Fruit fly (Drosophila melanogaster) whole organism, embryonic: ENCODE data around the gene CG7182.

Experiments
- Asciz ChIP-seq: fragments of 200-800 bp; sonication (Bioruptor generic); optimal IDR thresholded peaks from 2 replicates; lab custom pipeline; 2017; ENCODE audit warnings: missing biosample characterization, mild to moderate bottlenecking, missing genetic modification characterization, missing genetic modification reagents
- C15 ChIP-seq: fragments of 200-800 bp; sonication (Bioruptor generic); IDR thresholded peaks from 3 replicates; pipeline ENCODE4 v1.3.6; 2022; ENCODE audit warnings: missing biosample characterization, missing genetic modification characterization
- CG10209 ChIP-seq: fragments of 200-800 bp; sonication (Bioruptor generic); optimal IDR thresholded peaks from 3 replicates; lab custom pipeline; 2017; ENCODE audit warnings: missing biosample characterization, mild to moderate bottlenecking, missing genetic modification characterization, missing genetic modification reagents
- CG10321 ChIP-seq: fragments of 200-800 bp; sonication (Bioruptor generic); IDR thresholded peaks from 2 replicates; pipeline ENCODE4 v1.3.6; 2022; ENCODE audit warnings: missing biosample characterization, missing genetic modification characterization
- CG10366 ChIP-seq: fragments of 200-800 bp; sonication (Bioruptor generic); IDR thresholded peaks from 2 replicates; pipeline ENCODE4 v1.3.6; 2022; ENCODE audit warnings: missing biosample characterization, missing genetic modification characterization
- CG10979 ChIP-seq: fragments of 200-800 bp; sonication (Bioruptor generic); optimal IDR thresholded peaks from 2 replicates; lab custom pipeline; 2018; ENCODE audit warnings: missing biosample characterization, mild to moderate bottlenecking, missing genetic modification characterization, moderate library complexity
- CG12942 ChIP-seq: fragments of 200-800 bp; sonication (Bioruptor generic); optimal IDR thresholded peaks from 3 replicates; lab custom pipeline; 2016; ENCODE audit warnings: missing biosample characterization, missing genetic modification characterization
- CG13424 ChIP-seq: fragments of 200-800 bp; sonication (Bioruptor generic); optimal IDR thresholded peaks from 2 replicates; lab custom pipeline; 2019; ENCODE audit warnings: missing biosample characterization, mild to moderate bottlenecking, missing genetic modification characterization, moderate library complexity
- CG1603 ChIP-seq: fragments of 200-800 bp; sonication (Bioruptor generic); optimal IDR thresholded peaks from 2 replicates; lab custom pipeline; 2019; ENCODE audit warnings: missing biosample characterization, mild to moderate bottlenecking, missing genetic modification characterization, moderate library complexity
- CG17802 ChIP-seq: fragments of 200-800 bp; sonication (Bioruptor generic); optimal IDR thresholded peaks from 2 replicates; lab custom pipeline; 2018; ENCODE audit warnings: missing biosample characterization, mild to moderate bottlenecking, missing genetic modification characterization, moderate library complexity
- CG18619 ChIP-seq: fragments of 200-800 bp; sonication (Bioruptor generic); optimal IDR thresholded peaks from 3 replicates; lab custom pipeline; 2017; ENCODE audit warnings: missing biosample characterization, mild to moderate bottlenecking, missing genetic modification characterization
- CG2712 ChIP-seq: fragments of 200-800 bp; optimal IDR thresholded peaks from 3 replicates; lab custom pipeline; 2019; ENCODE audit warnings: missing biosample characterization, mild to moderate bottlenecking, missing genetic modification characterization, moderate library complexity
- CG2875 ChIP-seq: fragments of 200-800 bp; sonication (Bioruptor generic); optimal IDR thresholded peaks from 2 replicates; lab custom pipeline; 2017; ENCODE audit warnings: missing biosample characterization, mild to moderate bottlenecking, missing genetic modification characterization, missing genetic modification reagents
- CG30403 ChIP-seq: fragments of 200-800 bp; sonication (Bioruptor generic); optimal IDR thresholded peaks from 3 replicates; lab custom pipeline; 2016; ENCODE audit warnings: missing biosample characterization, missing genetic modification characterization
- CG34422 ChIP-seq: fragments of 200-800 bp; sonication (Bioruptor generic); IDR thresholded peaks from 3 replicates; pipeline ENCODE4 v1.3.6; 2022; ENCODE audit warnings: missing biosample characterization, missing genetic modification characterization
- CG4854 ChIP-seq: fragments of 200-800 bp; sonication (Bioruptor generic); optimal IDR thresholded peaks from 2 replicates; lab custom pipeline; 2016; ENCODE audit warnings: missing biosample characterization, missing genetic modification characterization, inconsistent platforms
- CG5245 ChIP-seq: fragments of 200-800 bp; sonication (Bioruptor generic); optimal IDR thresholded peaks from 3 replicates; lab custom pipeline; 2016; ENCODE audit warnings: missing biosample characterization, missing genetic modification characterization
- CG7928 ChIP-seq: fragments of 200-800 bp; sonication (Bioruptor generic); optimal IDR thresholded peaks from 2 replicates; lab custom pipeline; 2017; ENCODE audit warnings: missing biosample characterization, mild to moderate bottlenecking, missing genetic modification characterization
- CG7987 ChIP-seq: fragments of 200-800 bp; sonication (Bioruptor generic); optimal IDR thresholded peaks from 2 replicates; lab custom pipeline; 2018; ENCODE audit warnings: missing biosample characterization, mild to moderate bottlenecking, missing genetic modification characterization, moderate library complexity
- CG9797 ChIP-seq: fragments of 200-800 bp; sonication (Bioruptor generic); optimal IDR thresholded peaks from 3 replicates; lab custom pipeline; 2018; ENCODE audit warnings: missing biosample characterization, mild to moderate bottlenecking, missing genetic modification characterization
- CG9876 ChIP-seq: fragments of 200-800 bp; sonication (Bioruptor generic); optimal IDR thresholded peaks from 2 replicates; lab custom pipeline; 2016; ENCODE audit warnings: missing biosample characterization, missing genetic modification characterization
- CHES-1-like ChIP-seq: fragments of 200-800 bp; sonication (Bioruptor generic); optimal IDR thresholded peaks from 2 replicates; lab custom pipeline; 2016; ENCODE audit warnings: missing biosample characterization, missing genetic modification characterization
- Deaf1 ChIP-seq: fragments of 200-800 bp; optimal IDR thresholded peaks from 3 replicates; lab custom pipeline; 2019; ENCODE audit warnings: missing biosample characterization, mild to moderate bottlenecking, missing genetic modification characterization, moderate library complexity
- Dfd ChIP-seq, 2 experiments: fragments of >200 bp; optimal IDR thresholded peaks; 2 replicates each; lab custom pipeline; 2017; ENCODE audit warnings: missing biosample characterization in 2 of 2, missing genetic modification characterization in 2 of 2
- Doc3 ChIP-seq: fragments of 200-800 bp; sonication (Bioruptor generic); IDR thresholded peaks from 3 replicates; pipeline ENCODE4 v1.3.6; 2022; ENCODE audit warnings: missing biosample characterization, missing genetic modification characterization; ENCODE audit not compliant: partially characterized antibody
- GATAe ChIP-seq: fragments of 200-800 bp; sonication (Bioruptor generic); conservative IDR thresholded peaks from 2 replicates; pipeline ENCODE4 v1.3.6; 2022; ENCODE audit warnings: missing biosample characterization, missing genetic modification characterization
- Hmx ChIP-seq: fragments of 200-800 bp; sonication (Bioruptor generic); optimal IDR thresholded peaks from 2 replicates; lab custom pipeline; 2016; ENCODE audit warnings: missing biosample characterization, missing genetic modification characterization
- Lpt ChIP-seq: fragments of >200 bp; optimal IDR thresholded peaks from 2 replicates; lab custom pipeline; 2018; ENCODE audit warnings: missing biosample characterization, missing genetic modification characterization
- Myb ChIP-seq: fragments of 200-800 bp; sonication (Bioruptor generic); optimal IDR thresholded peaks from 2 replicates; lab custom pipeline; 2016; ENCODE audit warnings: missing biosample characterization, missing genetic modification characterization
- NfI ChIP-seq: fragments of 200-800 bp; sonication (Bioruptor generic); optimal IDR thresholded peaks from 3 replicates; lab custom pipeline; 2018; ENCODE audit warnings: missing biosample characterization, mild to moderate bottlenecking, missing genetic modification characterization, moderate library complexity
- Oli ChIP-seq: fragments of 200-800 bp; sonication (Bioruptor generic); optimal IDR thresholded peaks from 2 replicates; lab custom pipeline; 2018; ENCODE audit warnings: missing biosample characterization, mild to moderate bottlenecking, missing genetic modification characterization, moderate library complexity
- Scr ChIP-seq: fragments of 200-800 bp; sonication (Bioruptor generic); IDR thresholded peaks from 2 replicates; pipeline ENCODE4 v1.3.6; 2022; ENCODE audit warnings: missing biosample characterization, missing genetic modification characterization; ENCODE audit not compliant: partially characterized antibody
- Spps ChIP-seq: fragments of 200-800 bp; sonication (Bioruptor generic); optimal IDR thresholded peaks from 2 replicates; lab custom pipeline; 2018; ENCODE audit warnings: missing biosample characterization, mild to moderate bottlenecking, missing genetic modification characterization
- Stat92E ChIP-seq, 3 experiments: fragments of >200 bp in 2 of 3; fragments of 200-800 bp in 1 of 3; sonication (Bioruptor generic) in 1 of 3; optimal IDR thresholded peaks; 2 replicates each; lab custom pipeline; 2017 to 2019; ENCODE audit warnings: missing biosample characterization in 3 of 3, missing genetic modification characterization in 3 of 3, mild to moderate bottlenecking in 1 of 3, moderate library complexity in 1 of 3
- ac ChIP-seq: fragments of 200-800 bp; sonication (Bioruptor generic); optimal IDR thresholded peaks from 3 replicates; lab custom pipeline; 2017; ENCODE audit warnings: missing biosample characterization, mild to moderate bottlenecking, missing genetic modification characterization
- ato ChIP-seq: fragments of 200-800 bp; sonication (Bioruptor generic); IDR thresholded peaks from 2 replicates; pipeline ENCODE4 v1.3.6; 2022; ENCODE audit warnings: missing biosample characterization, missing genetic modification characterization; ENCODE audit not compliant: partially characterized antibody
- bsh ChIP-seq, 2 experiments: fragments of 200-800 bp; sonication (Bioruptor generic); optimal IDR thresholded peaks; 2 replicates each; lab custom pipeline; 2017 to 2018; ENCODE audit warnings: mild to moderate bottlenecking in 2 of 2, missing biosample characterization in 2 of 2, missing genetic modification characterization in 2 of 2, moderate library complexity in 1 of 2
- crc ChIP-seq: fragments of 200-800 bp; sonication (Bioruptor generic); optimal IDR thresholded peaks from 2 replicates; lab custom pipeline; 2016; ENCODE audit warnings: missing biosample characterization, missing genetic modification characterization
- emc ChIP-seq: fragments of 200-800 bp; sonication (Bioruptor generic); optimal IDR thresholded peaks from 2 replicates; lab custom pipeline; 2016; ENCODE audit warnings: missing biosample characterization, missing genetic modification characterization
- fru ChIP-seq: fragments of >200 bp; optimal IDR thresholded peaks from 2 replicates; lab custom pipeline; 2017
- gro ChIP-seq: fragments of 200-800 bp; sonication (Bioruptor generic); optimal IDR thresholded peaks from 2 replicates; lab custom pipeline; 2016; ENCODE audit warnings: missing biosample characterization, missing genetic modification characterization
- ham ChIP-seq: fragments of 200-800 bp; sonication (Bioruptor generic); IDR thresholded peaks from 2 replicates; pipeline ENCODE4 v1.3.6; 2022; ENCODE audit warnings: missing biosample characterization, missing genetic modification characterization
- nau ChIP-seq: fragments of 200-800 bp; sonication (Bioruptor generic); optimal IDR thresholded peaks from 3 replicates; lab custom pipeline; 2017; ENCODE audit warnings: missing biosample characterization, mild to moderate bottlenecking, missing genetic modification characterization, missing genetic modification reagents
- pb ChIP-seq: fragments of 200-800 bp; sonication (Bioruptor generic); optimal IDR thresholded peaks from 3 replicates; lab custom pipeline; 2016; ENCODE audit warnings: missing biosample characterization, missing genetic modification characterization
- prd ChIP-seq, 3 experiments: fragments of >200 bp in 2 of 3; fragments of 200-800 bp in 1 of 3; sonication (Bioruptor generic) in 1 of 3; optimal IDR thresholded peaks in 2 of 3; IDR thresholded peaks in 1 of 3; 2 replicates in 2 of 3; 3 replicates in 1 of 3; pipeline versions ENCODE4 v1.3.6 to Lab custom; 2017 to 2022; ENCODE audit warnings: missing biosample characterization in 1 of 3, missing genetic modification characterization in 1 of 3
- sc ChIP-seq, 3 experiments: fragments of >200 bp in 2 of 3; fragments of 200-800 bp in 1 of 3; sonication (Bioruptor generic) in 1 of 3; optimal IDR thresholded peaks; 2 replicates in 2 of 3; 3 replicates in 1 of 3; lab custom pipeline; 2017; ENCODE audit warnings: mild to moderate bottlenecking in 1 of 3, missing biosample characterization in 1 of 3, missing genetic modification characterization in 1 of 3, missing genetic modification reagents in 1 of 3
- sr ChIP-seq: fragments of 200-800 bp; sonication (Bioruptor generic); IDR thresholded peaks from 3 replicates; pipeline ENCODE4 v1.3.6; 2022; ENCODE audit warnings: missing biosample characterization, missing genetic modification characterization
- vfl ChIP-seq: fragments of 200-800 bp; sonication (Bioruptor generic); optimal IDR thresholded peaks from 2 replicates; lab custom pipeline; 2016; ENCODE audit warnings: missing biosample characterization, missing genetic modification characterization
- vnd ChIP-seq: fragments of 200-800 bp; sonication (Bioruptor generic); IDR thresholded peaks from 3 replicates; pipeline ENCODE4 v1.3.6; 2022; ENCODE audit warnings: missing biosample characterization, missing genetic modification characterization; ENCODE audit not compliant: partially characterized antibody

CG7182 gene

DNA sequence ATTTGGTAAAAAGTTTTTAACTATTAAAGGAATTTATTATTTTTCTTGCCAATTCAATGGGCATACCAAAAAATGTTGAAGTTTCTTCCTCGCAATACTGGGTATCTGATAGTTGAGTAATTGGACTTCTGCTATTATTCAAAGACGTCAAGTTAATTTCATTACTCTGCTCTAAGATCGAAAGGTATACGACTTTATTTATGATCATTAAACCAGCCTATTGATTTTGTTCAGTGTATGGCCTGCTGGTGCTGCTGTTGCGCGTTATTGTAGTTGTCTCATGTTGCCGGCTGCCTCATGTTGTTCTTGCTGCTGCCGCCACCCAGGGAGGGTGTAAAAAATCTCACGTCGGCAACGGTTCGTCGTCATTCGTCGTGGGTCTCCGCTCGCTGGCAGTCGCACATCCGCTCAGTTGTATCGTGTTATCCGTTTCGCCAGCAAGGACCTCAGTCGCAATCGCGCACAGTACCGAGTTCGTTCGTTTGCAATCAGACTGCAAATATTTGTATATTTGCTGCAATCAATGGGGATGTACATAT lies 49.5 kb upstream of the CG7182 start, which contains the start of gene CG7120 (continued):
- TF ChIP-seq CG30403, result peak; percentile 49
- TF ChIP-seq CG7928 (GFP tag; lab: Kevin White, UChicago), result no peak
- TF ChIP-seq C15 (GFP tag; lab: Robert Waterston, UW), result no peak
- TF ChIP-seq vnd (GFP tag; lab: Robert Waterston, UW), result no peak
- no peak for TF ChIP-seq CG7987 (GFP tag; lab: Kevin White, UChicago)
- TF ChIP-seq Myb (GFP tag; lab: Kevin White, UChicago), result peak; percentile 26
- no peak for TF ChIP-seq CG4854 (GFP tag; lab: Kevin White, UChicago)
- no peak for TF ChIP-seq CG5245 (GFP tag; lab: Kevin White, UChicago)
- TF ChIP-seq Scr (GFP tag; lab: Robert Waterston, UW), result no peak
- peak; percentile 48 for TF ChIP-seq CG18619 (GFP tag; lab: Kevin White, UChicago)
- TF ChIP-seq CG2712 (tag; lab: Kevin White, UChicago), result peak; percentile 57
- peak; percentile 22 for TF ChIP-seq Spps
- no peak for TF ChIP-seq CG10321 (GFP tag; lab: Robert Waterston, UW)
- TF ChIP-seq CG10366 (GFP tag; lab: Robert Waterston, UW), result peak; percentile 16; the same call in 1 of the 2 replicates
- peak; percentile 67 for TF ChIP-seq Oli
- no peak for TF ChIP-seq gro (GFP tag; lab: Kevin White, UChicago)
- TF ChIP-seq sr, result no peak
- TF ChIP-seq CG34422 (GFP tag; lab: Robert Waterston, UW), result 0 out of 3 replicates have a peak, but pooled peaks have one; percentile 29
- peak; percentile 74 for TF ChIP-seq CG10979
- TF ChIP-seq pb (GFP tag; lab: Kevin White, UChicago), result no peak
- TF ChIP-seq bsh (GFP tag; optimal IDR thresholded peaks at IDR 0.05; lab: Kevin White, UChicago), result peak in 1 of 2 experiments; percentile 66
- no peak for TF ChIP-seq GATAe
- TF ChIP-seq CG2875 (GFP tag; lab: Kevin White, UChicago), result peak; percentile 21
- TF ChIP-seq CG10209 (GFP tag; lab: Kevin White, UChicago), result peak; percentile 52
- TF ChIP-seq ac (GFP tag; lab: Kevin White, UChicago), result no peak
- TF ChIP-seq ato, result no peak
- no peak for TF ChIP-seq Asciz (GFP tag; lab: Kevin White, UChicago)
- peak; percentile 45 for TF ChIP-seq NfI
- TF ChIP-seq CHES-1-like (GFP tag; lab: Kevin White, UChicago), result no peak
- TF ChIP-seq vfl (GFP tag; lab: Kevin White, UChicago), result no peak
- peak; percentile 33 for TF ChIP-seq CG1603 (tag; lab: Kevin White, UChicago)
- TF ChIP-seq ham (GFP tag; lab: Robert Waterston, UW), result no peak
- peak; percentile 97 for TF ChIP-seq Deaf1
- TF ChIP-seq nau (GFP tag; lab: Kevin White, UChicago), result no peak
- no peak for TF ChIP-seq Lpt (GFP tag; lab: Kevin White, UChicago)
- TF ChIP-seq CG9876 (GFP tag; lab: Kevin White, UChicago), result no peak
- TF ChIP-seq emc, result no peak
- no peak for TF ChIP-seq crc (GFP tag; lab: Kevin White, UChicago)
- TF ChIP-seq Doc3, result no peak
- no peak for TF ChIP-seq fru (lab: Kevin White, UChicago)
- TF ChIP-seq Stat92E (GFP tag; optimal IDR thresholded peaks at IDR 0.05; lab: Kevin White, UChicago), result no peak
- no peak for TF ChIP-seq CG9797 (GFP tag; lab: Kevin White, UChicago)
- TF ChIP-seq prd (optimal IDR thresholded peaks at IDR 0.05; lab: Kevin White, UChicago), result no peak
- TF ChIP-seq prd (GFP tag; IDR thresholded peaks at IDR 0.05; lab: Robert Waterston, UW), result peak; percentile 55; the same call in 2 of the 3 replicates
- TF ChIP-seq CG12942 (GFP tag; lab: Kevin White, UChicago), result peak; percentile 14
- TF ChIP-seq CG13424 (tag; lab: Kevin White, UChicago), result peak; percentile 54
- no peak for TF ChIP-seq CG17802 (tag; lab: Kevin White, UChicago)
- TF ChIP-seq Dfd (GFP tag; optimal IDR thresholded peaks at IDR 0.05; lab: Kevin White, UChicago), result no peak
- no peak for TF ChIP-seq sc (optimal IDR thresholded peaks at IDR 0.05; lab: Kevin White, UChicago)
- TF ChIP-seq sc (GFP tag; optimal IDR thresholded peaks at IDR 0.05; lab: Kevin White, UChicago), result peak; percentile 39
- TF ChIP-seq Hmx (GFP tag; lab: Kevin White, UChicago), result no peak
